Fruit fly (Drosophila melanogaster): ENCODE data around the gene E2f1.

E2f1 gene

dm6 chr3R:21632930-21633780 lies 27.5 kb downstream of the E2f1 start (continued):
- peak; percentile 60 for TF ChIP-seq acj6 (GFP tag; optimal IDR thresholded peaks at IDR 0.05)
- TF ChIP-seq spab (GFP tag; optimal IDR thresholded peaks at IDR 0.05), result no peak
- peak; percentile 1 for TF ChIP-seq CG6276 (GFP tag; optimal IDR thresholded peaks at IDR 0.05)
- TF ChIP-seq net (GFP tag; optimal IDR thresholded peaks at IDR 0.05), result peak; percentile 4
- TF ChIP-seq CG4318 (GFP tag; optimal IDR thresholded peaks at IDR 0.05), result peak; percentile 56
- TF ChIP-seq cyc (GFP tag; optimal IDR thresholded peaks at IDR 0.05), result peak; percentile 7
- no peak for TF ChIP-seq CG8119 (GFP tag; IDR thresholded peaks at IDR 0.05)
- peak; percentile 52 for TF ChIP-seq CG10631 (GFP tag; optimal IDR thresholded peaks at IDR 0.05)
- peak; percentile 58 for TF ChIP-seq esn (GFP tag; optimal IDR thresholded peaks at IDR 0.05)
- no peak for TF ChIP-seq Sox15 (GFP tag; optimal IDR thresholded peaks at IDR 0.05)
- TF ChIP-seq achi (GFP tag; optimal IDR thresholded peaks at IDR 0.05), result peak; percentile 61
- no peak for TF ChIP-seq Ets21C (GFP tag; optimal IDR thresholded peaks at IDR 0.05)
- peak; percentile 71 for TF ChIP-seq Hr4 (GFP tag; optimal IDR thresholded peaks at IDR 0.05)
- no peak for TF ChIP-seq CG11902 (GFP tag; optimal IDR thresholded peaks at IDR 0.05)
- no peak for TF ChIP-seq Hr38 (GFP tag; optimal IDR thresholded peaks at IDR 0.05)
- TF ChIP-seq CG10669 (GFP tag; optimal IDR thresholded peaks at IDR 0.05), result peak; percentile 8
- TF ChIP-seq CG34406 (GFP tag; optimal IDR thresholded peaks at IDR 0.05), result peak; percentile 37
- peak; percentile 11 for TF ChIP-seq CG6792 (GFP tag; optimal IDR thresholded peaks at IDR 0.05)
- peak; percentile 41 for TF ChIP-seq CG11762 (GFP tag; optimal IDR thresholded peaks at IDR 0.05; ENCODE audit: insufficient read depth)
- TF ChIP-seq Gug (GFP tag; IDR thresholded peaks at IDR 0.05), result no peak
- no peak for TF ChIP-seq fd59A (GFP tag; optimal IDR thresholded peaks at IDR 0.05)
- TF ChIP-seq CG7368 (GFP tag; optimal IDR thresholded peaks at IDR 0.05), result no peak
- peak; percentile 47 for TF ChIP-seq CG9139 (GFP tag; optimal IDR thresholded peaks at IDR 0.05)
- peak; percentile 26 for TF ChIP-seq CG6808 (GFP tag; optimal IDR thresholded peaks at IDR 0.05)
- peak; percentile 37 for TF ChIP-seq Eip75B (GFP tag; optimal IDR thresholded peaks at IDR 0.05)
- TF ChIP-seq CG16779 (tag; optimal IDR thresholded peaks at IDR 0.05), result peak; percentile 54
- TF ChIP-seq Ets96B (tag; optimal IDR thresholded peaks at IDR 0.05), result peak; percentile 51
- TF ChIP-seq topi (GFP tag; optimal IDR thresholded peaks at IDR 0.05), result peak; percentile 48
- TF ChIP-seq CG6854 (GFP tag; optimal IDR thresholded peaks at IDR 0.05), result peak; percentile 71
- peak; percentile 28 for TF ChIP-seq CG3919 (GFP tag; optimal IDR thresholded peaks at IDR 0.05)
- TF ChIP-seq dac (GFP tag; optimal IDR thresholded peaks at IDR 0.05), result no peak
- peak; percentile 55 for TF ChIP-seq Sox102F (GFP tag; optimal IDR thresholded peaks at IDR 0.05)
- no peak for TF ChIP-seq CG8632 (GFP tag; optimal IDR thresholded peaks at IDR 0.05)
- peak; percentile 17 for TF ChIP-seq Hr39 (GFP tag; optimal IDR thresholded peaks at IDR 0.05)
- no peak for TF ChIP-seq dsx (GFP tag; optimal IDR thresholded peaks at IDR 0.05; ENCODE audit: poor library complexity, severe bottlenecking)
- peak; percentile 18 for TF ChIP-seq CG31627 (GFP tag; optimal IDR thresholded peaks at IDR 0.05)
- peak; percentile 80 for TF ChIP-seq CG32006 (GFP tag; optimal IDR thresholded peaks at IDR 0.05)
- peak; percentile 82 for TF ChIP-seq svp (GFP tag)
- TF ChIP-seq CG8319 (GFP tag; optimal IDR thresholded peaks at IDR 0.05), result no peak

dm6 chr3R:21632582-21632929 lies 28.1 kb downstream of the E2f1 start:
- TF ChIP-seq Eip78C (GFP tag), result peak; percentile 27
- TF ChIP-seq fd85E (GFP tag; optimal IDR thresholded peaks at IDR 0.05), result no peak

Measured in whole organism, prepupa.